Worm (Caenorhabditis elegans) whole organism, L2 larva: ENCODE results near the gene C27A2.7.

Source experiments
- F13H6.1 ChIP-seq: sonication (generic microtip); optimal IDR thresholded peaks from 2 replicates; lab custom pipeline; 2016; ENCODE audit warnings: missing genetic modification characterization, missing compliant biosample characterization
- ZK546.5 ChIP-seq: sonication (generic microtip); optimal IDR thresholded peaks from 2 replicates; lab custom pipeline; 2017; ENCODE audit warnings: missing biosample characterization, missing genetic modification characterization
- alr-1 ChIP-seq: fragments of 150-350 bp; optimal IDR thresholded peaks from 2 replicates; lab custom pipeline; 2014; ENCODE audit warnings: missing biosample characterization, missing genetic modification characterization
- aly-2 ChIP-seq: fragments of 150-350 bp; optimal IDR thresholded peaks from 2 replicates; lab custom pipeline; 2014; ENCODE audit warnings: missing biosample characterization, missing genetic modification characterization
- ama-1 ChIP-seq: fragments of 150-350 bp; optimal IDR thresholded peaks from 2 replicates; lab custom pipeline; 2018; ENCODE audit warnings: inconsistent platforms
- blmp-1 ChIP-seq: sonication (generic microtip); optimal IDR thresholded peaks from 2 replicates; lab custom pipeline; 2017; ENCODE audit warnings: missing genetic modification characterization, mild to moderate bottlenecking, missing compliant biosample characterization, antibody characterized with exemption, moderate library complexity; ENCODE audit not compliant: insufficient read depth
- ceh-16 ChIP-seq: fragments of 150-350 bp; optimal IDR thresholded peaks from 2 replicates; lab custom pipeline; 2014; ENCODE audit warnings: missing biosample characterization, missing genetic modification characterization
- crh-2 ChIP-seq: sonication (generic microtip); optimal IDR thresholded peaks from 2 replicates; lab custom pipeline; 2017; ENCODE audit warnings: missing biosample characterization, missing genetic modification characterization
- egl-27 ChIP-seq: sonication (generic microtip); optimal IDR thresholded peaks from 3 replicates; lab custom pipeline; 2017; ENCODE audit warnings: missing biosample characterization, missing genetic modification reagents, missing genetic modification characterization
- elt-3 ChIP-seq: sonication (generic microtip); optimal IDR thresholded peaks from 2 replicates; lab custom pipeline; 2017; ENCODE audit warnings: missing biosample characterization, missing genetic modification characterization
- fos-1 ChIP-seq: fragments of 150-350 bp; optimal IDR thresholded peaks from 2 replicates; lab custom pipeline; 2014; ENCODE audit warnings: missing biosample characterization, missing genetic modification characterization
- gmeb-1 ChIP-seq: fragments of 150-350 bp; optimal IDR thresholded peaks from 2 replicates; lab custom pipeline; 2014; ENCODE audit warnings: missing biosample characterization, missing genetic modification characterization
- lin-11 ChIP-seq: fragments of 150-350 bp; sonication (generic microtip); optimal IDR thresholded peaks from 2 replicates; lab custom pipeline; 2014; ENCODE audit warnings: missing biosample characterization, missing genetic modification characterization, inconsistent platforms, mixed read lengths
- lin-13 ChIP-seq: fragments of 150-350 bp; optimal IDR thresholded peaks from 2 replicates; lab custom pipeline; 2014; ENCODE audit warnings: missing biosample characterization, missing genetic modification reagents, missing genetic modification characterization
- lin-39 ChIP-seq: fragments of 150-350 bp; optimal IDR thresholded peaks from 2 replicates; lab custom pipeline; 2014; ENCODE audit warnings: missing biosample characterization, missing genetic modification reagents, missing genetic modification characterization
- mab-5 ChIP-seq: fragments of 150-350 bp; optimal IDR thresholded peaks from 2 replicates; lab custom pipeline; 2014; ENCODE audit warnings: missing biosample characterization, missing genetic modification characterization
- mdl-1 ChIP-seq, 2 experiments: fragments of 150-350 bp in 1 of 2; sonication (generic microtip) in 1 of 2; optimal IDR thresholded peaks; 2 replicates each; lab custom pipeline; 2017; ENCODE audit warnings: missing biosample characterization in 2 of 2, missing genetic modification characterization in 2 of 2
- nhr-10 ChIP-seq: sonication (generic microtip); optimal IDR thresholded peaks from 2 replicates; lab custom pipeline; 2017; ENCODE audit warnings: missing biosample characterization, missing genetic modification characterization
- nhr-11 ChIP-seq: fragments of 150-350 bp; optimal IDR thresholded peaks from 2 replicates; lab custom pipeline; 2014; ENCODE audit warnings: missing biosample characterization, missing genetic modification characterization
- nhr-12 ChIP-seq: fragments of 150-350 bp; optimal IDR thresholded peaks from 2 replicates; lab custom pipeline; 2014; ENCODE audit warnings: missing biosample characterization, missing genetic modification characterization
- nhr-129 ChIP-seq: fragments of 150-350 bp; optimal IDR thresholded peaks from 2 replicates; lab custom pipeline; 2014; ENCODE audit warnings: missing biosample characterization, missing genetic modification characterization
- nhr-23 ChIP-seq: fragments of 150-350 bp; optimal IDR thresholded peaks from 2 replicates; lab custom pipeline; 2014; ENCODE audit warnings: missing biosample characterization, missing genetic modification reagents, missing genetic modification characterization
- nhr-237 ChIP-seq: fragments of 150-350 bp; optimal IDR thresholded peaks from 2 replicates; lab custom pipeline; 2014; ENCODE audit warnings: missing biosample characterization, missing genetic modification characterization
- nhr-25 ChIP-seq: fragments of 150-350 bp; sonication (generic microtip); optimal IDR thresholded peaks from 3 replicates; lab custom pipeline; 2014; ENCODE audit warnings: missing biosample characterization, missing genetic modification characterization
- nhr-6 ChIP-seq: fragments of 150-350 bp; optimal IDR thresholded peaks from 2 replicates; lab custom pipeline; 2014; ENCODE audit warnings: missing biosample characterization, missing genetic modification characterization
- skn-1 ChIP-seq: sonication (generic microtip); optimal IDR thresholded peaks from 2 replicates; lab custom pipeline; 2017; ENCODE audit warnings: missing biosample characterization, missing genetic modification characterization
- sma-3 ChIP-seq: sonication (generic microtip); optimal IDR thresholded peaks from 2 replicates; lab custom pipeline; 2016; ENCODE audit warnings: missing genetic modification reagents, missing genetic modification characterization, missing compliant biosample characterization
- sma-9 ChIP-seq, 2 experiments: fragments of 150-350 bp in 1 of 2; sonication (generic microtip) in 1 of 2; optimal IDR thresholded peaks; 2 replicates each; lab custom pipeline; 2014 to 2016; ENCODE audit warnings: missing genetic modification characterization in 2 of 2, mild to moderate bottlenecking in 1 of 2, missing biosample characterization in 1 of 2, missing compliant biosample characterization in 1 of 2, missing genetic modification reagents in 1 of 2, moderate library complexity in 1 of 2
- unc-39 ChIP-seq: fragments of 150-350 bp; optimal IDR thresholded peaks from 2 replicates; lab custom pipeline; 2014; ENCODE audit warnings: missing biosample characterization, missing genetic modification characterization
- unc-62 ChIP-seq: fragments of 150-350 bp; optimal IDR thresholded peaks from 2 replicates; lab custom pipeline; 2014; ENCODE audit warnings: missing biosample characterization, missing genetic modification reagents, missing genetic modification characterization
- zag-1 ChIP-seq: fragments of 150-350 bp; optimal IDR thresholded peaks from 2 replicates; lab custom pipeline; 2014; ENCODE audit warnings: missing biosample characterization, missing genetic modification characterization
- ztf-1 ChIP-seq: fragments of 200-800 bp; sonication (Bioruptor generic); conservative IDR thresholded peaks from 2 replicates; pipeline ENCODE4 v1.3.6; 2022; ENCODE audit warnings: missing genetic modification characterization, missing compliant biosample characterization
- ztf-11 ChIP-seq: sonication (generic microtip); optimal IDR thresholded peaks from 2 replicates; lab custom pipeline; 2017; ENCODE audit warnings: missing biosample characterization, missing genetic modification characterization

The C27A2.7 gene

ce11 chrII:5092362-5093281 lies 21.5 kb upstream of the C27A2.7 start, which contains the start of gene C04G6.2 (continued):
- TF ChIP-seq ztf-1 (no peak), sma-3 (peak; percentile 32), nhr-6 (tag; lab: Kevin White, UChicago) (peak; percentile 18), lin-11 (tag; lab: Kevin White, UChicago) (no peak), blmp-1 (tag; lab: Kevin White, UChicago) (no peak), alr-1 (tag; lab: Kevin White, UChicago) (no peak)

- TF ChIP-seq ama-1 (lab: Kevin White, UChicago) = no peak
Measured at ce11 chrII:5091640-5092243, 20.6 kb upstream of the C27A2.7 start, which contains the start of gene pld-1. Gene pld-1 (minus strand): TSS chrII:5091690.

- peak; percentile 46 for TF ChIP-seq fos-1 (tag; lab: Kevin White, UChicago)
- TF ChIP-seq unc-39 (tag; lab: Kevin White, UChicago) = no peak
- TF ChIP-seq, all 48 proteins: peak for 1
Measured at ce11 chrII:5086143-5086542, 15.0 kb upstream of the C27A2.7 start.

ce11 chrII:5085450-5085849 lies 14.3 kb upstream of the C27A2.7 start, which contains the start of gene txt-9:
Gene txt-9 (plus strand): TSS chrII:5085785.
- no peak for TF ChIP-seq zag-1 (tag; lab: Kevin White, UChicago)
- no peak for TF ChIP-seq alr-1 (tag; lab: Kevin White, UChicago)
- peak; percentile 45 for TF ChIP-seq fos-1 (tag; lab: Kevin White, UChicago)

ce11 chrII:5084225-5084624 lies 13.1 kb upstream of the C27A2.7 start:
- TF ChIP-seq fos-1 (tag; lab: Kevin White, UChicago) (peak; percentile 31), nhr-25 (tag; lab: Kevin White, UChicago) (no peak)

ce11 chrII:5083341-5083740 lies 12.2 kb upstream of the C27A2.7 start, which contains the start of gene C04G6.4:
Gene C04G6.4 (minus strand): TSS chrII:5083441.
- TF ChIP-seq gmeb-1 (tag; lab: Kevin White, UChicago) (no peak), aly-2 (tag; lab: Kevin White, UChicago) (no peak), egl-27 (tag; lab: Kevin White, UChicago) (no peak), nhr-237 (tag; lab: Kevin White, UChicago) (no peak), lin-13 (GFP tag; lab: Kevin White, UChicago) (no peak), ztf-11 (tag; lab: Kevin White, UChicago) (no peak), blmp-1 (tag; lab: Kevin White, UChicago) (no peak), ztf-1 (no peak)
- TF ChIP-seq, all 48 proteins: peak for 0

- peak; percentile 38 for TF ChIP-seq sma-9 (GFP tag; optimal IDR thresholded peaks at IDR 0.05; lab: Kevin White, UChicago)
- no peak for TF ChIP-seq sma-9 (tag; optimal IDR thresholded peaks at IDR 0.05; lab: Kevin White, UChicago)
- TF ChIP-seq gmeb-1 (tag; lab: Kevin White, UChicago) = peak; percentile 81
- no peak for TF ChIP-seq lin-11 (tag; lab: Kevin White, UChicago)
- TF ChIP-seq nhr-129 = peak; percentile 47
- peak; percentile 85 for TF ChIP-seq nhr-25 (tag; lab: Kevin White, UChicago)
- TF ChIP-seq blmp-1 (tag; lab: Kevin White, UChicago) = no peak
- TF ChIP-seq nhr-23 (tag; lab: Kevin White, UChicago) = no peak
- TF ChIP-seq zag-1 (tag; lab: Kevin White, UChicago) = no peak
- TF ChIP-seq mdl-1 (tag; optimal IDR thresholded peaks at IDR 0.05; lab: Kevin White, UChicago) = no peak
- peak; percentile 43 for TF ChIP-seq sma-3
- TF ChIP-seq skn-1 = no peak
- TF ChIP-seq unc-62 (GFP tag; lab: Kevin White, UChicago) = no peak
- TF ChIP-seq nhr-10 (tag; lab: Kevin White, UChicago) = no peak
- no peak for TF ChIP-seq alr-1 (tag; lab: Kevin White, UChicago)
- TF ChIP-seq lin-13 (GFP tag; lab: Kevin White, UChicago) = peak; percentile 30
- TF ChIP-seq crh-2 (tag; lab: Kevin White, UChicago) = peak; percentile 76
- peak; percentile 41 for TF ChIP-seq ceh-16 (tag; lab: Kevin White, UChicago)
- no peak for TF ChIP-seq nhr-11 (tag; lab: Kevin White, UChicago)
- TF ChIP-seq ZK546.5 (tag; lab: Kevin White, UChicago) = no peak
- TF ChIP-seq nhr-237 (tag; lab: Kevin White, UChicago) = no peak
- TF ChIP-seq aly-2 (tag; lab: Kevin White, UChicago) = no peak
- no peak for TF ChIP-seq elt-3 (tag; lab: Kevin White, UChicago)
- no peak for TF ChIP-seq nhr-12
- peak; percentile 18 for TF ChIP-seq F13H6.1 (tag; lab: Kevin White, UChicago)
- TF ChIP-seq mab-5 = no peak
- no peak for TF ChIP-seq ztf-1
- TF ChIP-seq lin-39 (tag; lab: Kevin White, UChicago) = no peak
Measured at ce11 chrII:5081124-5081913, 10.2 kb upstream of the C27A2.7 start, which contains the start of gene dsh-2. Gene dsh-2 (minus strand): TSS chrII:5081174.
